ENCODE assay signal across 2 fruit fly cellular contexts in the genomic region with DNA sequence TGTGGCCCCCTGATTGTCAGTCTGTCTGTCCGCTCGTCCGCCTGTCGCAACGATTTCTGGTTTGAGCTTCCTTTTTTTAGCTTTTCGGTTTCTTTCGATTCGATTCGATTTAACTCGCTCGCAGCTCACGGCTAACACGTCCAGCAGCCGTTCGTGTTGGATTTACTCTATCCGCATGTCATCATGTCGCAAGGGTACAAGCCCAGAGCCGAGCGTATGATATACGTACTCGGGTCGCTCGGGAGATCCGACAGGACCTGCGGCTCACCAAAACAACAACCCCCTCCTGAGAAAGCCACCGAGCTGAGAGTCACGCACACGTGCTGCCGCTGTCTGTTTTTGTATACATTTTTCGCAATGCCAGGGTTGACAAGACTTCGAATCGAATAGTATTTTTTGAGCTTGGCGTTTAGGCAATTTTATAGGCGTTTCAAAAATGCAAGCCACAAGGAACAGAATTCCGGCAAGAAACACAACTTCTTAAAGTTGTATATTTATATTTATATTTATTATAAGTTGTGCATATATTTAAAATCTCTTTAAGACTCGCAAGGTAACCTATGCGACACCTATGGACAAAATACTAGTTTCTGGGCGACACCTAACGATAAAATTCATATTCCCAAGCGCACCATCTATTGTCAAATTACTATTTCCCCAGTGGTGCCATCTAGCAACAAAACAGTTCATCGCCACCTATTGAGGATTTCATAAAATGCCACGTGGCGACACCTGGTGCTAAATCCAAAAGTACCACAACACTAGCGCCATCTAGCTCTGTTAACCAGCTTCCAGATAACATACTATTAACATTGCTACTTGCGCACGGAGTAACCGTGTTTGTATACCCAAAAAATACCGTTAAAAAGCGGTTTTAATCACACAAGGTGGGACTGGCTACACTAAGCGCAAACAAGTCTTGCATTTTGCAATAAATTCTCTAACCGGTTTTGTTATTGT.
TF ChIP-seq lines count a peak whose summit lies in the region.

TSS of gene CG2993 (minus strand) at position 353 of the 960 bp plus-strand sequence.
TSS of gene sgll (plus strand) at position 871 of the 960 bp plus-strand sequence.

TF ChIP-seq in whole organism, embryonic, 481 proteins besides CTCF, POLR2A, EP300 and RAD21 (continued from another document and continues in another):
- TF ChIP-seq oc (tag; optimal IDR thresholded peaks at IDR 0.05; lab: Kevin White, UChicago) (peak; percentile 39), CG1602 (GFP tag; optimal IDR thresholded peaks at IDR 0.05; lab: Kevin White, UChicago) (peak; percentile 95), CG2678 (tag; optimal IDR thresholded peaks at IDR 0.05; lab: Kevin White, UChicago) (peak; percentile 71), ewg (GFP tag; optimal IDR thresholded peaks at IDR 0.05; lab: Kevin White, UChicago) (peak; percentile 84), CG3847 (GFP tag; IDR thresholded peaks at IDR 0.05; lab: Robert Waterston, UW) (peak; percentile 92), CG1024 (GFP tag; IDR thresholded peaks at IDR 0.05; lab: Robert Waterston, UW) (peak; percentile 90), C15 (GFP tag; IDR thresholded peaks at IDR 0.05; lab: Robert Waterston, UW) (no peak; the same call in 2 of the 3 replicates), lov (optimal IDR thresholded peaks at IDR 0.05; lab: Kevin White, UChicago) (no peak), lov (GFP tag; IDR thresholded peaks at IDR 0.05; lab: Robert Waterston, UW) (peak; percentile 88), CG32532 (GFP tag; IDR thresholded peaks at IDR 0.05; lab: Robert Waterston, UW) (peak; percentile 99), Doc2 (GFP tag; IDR thresholded peaks at IDR 0.05; lab: Robert Waterston, UW) (peak; percentile 84), slbo (GFP tag; IDR thresholded peaks at IDR 0.05; lab: Robert Waterston, UW) (peak; percentile 98), Ptx1 (GFP tag; IDR thresholded peaks at IDR 0.05; lab: Robert Waterston, UW) (peak; percentile 96), Mad (GFP tag; optimal IDR thresholded peaks at IDR 0.05; lab: Kevin White, UChicago) (peak; percentile 79), CG7786 (GFP tag; optimal IDR thresholded peaks at IDR 0.05; lab: Kevin White, UChicago) (peak; percentile 88), Adf1 (GFP tag; IDR thresholded peaks at IDR 0.05; lab: Robert Waterston, UW) (peak; percentile 23; the same call in 1 of the 2 replicates), cg (GFP tag; optimal IDR thresholded peaks at IDR 0.05; lab: Kevin White, UChicago) (no peak), br (optimal IDR thresholded peaks at IDR 0.05; lab: Kevin White, UChicago) (no peak), prd (optimal IDR thresholded peaks at IDR 0.05; lab: Kevin White, UChicago) (no peak), prd (GFP tag; IDR thresholded peaks at IDR 0.05; lab: Robert Waterston, UW) (peak; percentile 95), CG30020 (tag; optimal IDR thresholded peaks at IDR 0.05; lab: Kevin White, UChicago) (peak; percentile 24), ems (GFP tag; optimal IDR thresholded peaks at IDR 0.05; lab: Kevin White, UChicago) (peak; percentile 84), E2f2 (GFP tag; IDR thresholded peaks at IDR 0.05; lab: Robert Waterston, UW) (peak; percentile 60), pnt (GFP tag; optimal IDR thresholded peaks at IDR 0.05; lab: Kevin White, UChicago) (peak; percentile 96), D19A (tag; optimal IDR thresholded peaks at IDR 0.05; lab: Kevin White, UChicago) (peak; percentile 67), CG4820 (GFP tag; optimal IDR thresholded peaks at IDR 0.05; lab: Kevin White, UChicago) (peak; percentile 95), CHES-1-like (GFP tag; optimal IDR thresholded peaks at IDR 0.05; lab: Kevin White, UChicago) (peak; percentile 85), CG32772 (GFP tag; IDR thresholded peaks at IDR 0.05; lab: Robert Waterston, UW) (peak; percentile 95), CG30403 (GFP tag; optimal IDR thresholded peaks at IDR 0.05; lab: Kevin White, UChicago) (peak; percentile 96), Drgx (GFP tag; IDR thresholded peaks at IDR 0.05; lab: Robert Waterston, UW) (peak; percentile 28; the same call in 1 of the 2 replicates), CG7556 (GFP tag; optimal IDR thresholded peaks at IDR 0.05; lab: Kevin White, UChicago) (peak; percentile 64), ATbp (GFP tag; optimal IDR thresholded peaks at IDR 0.05; lab: Kevin White, UChicago) (peak; percentile 76), h (optimal IDR thresholded peaks at IDR 0.05; lab: Kevin White, UChicago) (no peak), hb (GFP tag; IDR thresholded peaks at IDR 0.05; lab: Robert Waterston, UW; ENCODE audit: partially characterized antibody) (no peak), amos (GFP tag; IDR thresholded peaks at IDR 0.05; lab: Robert Waterston, UW; ENCODE audit: partially characterized antibody) (peak; percentile 54), CG31441 (GFP tag; IDR thresholded peaks at IDR 0.05; lab: Robert Waterston, UW) (peak; percentile 76), tup (GFP tag; optimal IDR thresholded peaks at IDR 0.05; lab: Kevin White, UChicago) (peak; percentile 48), fd3F (GFP tag; optimal IDR thresholded peaks at IDR 0.05; lab: Kevin White, UChicago) (peak; percentile 85), H15 (GFP tag; IDR thresholded peaks at IDR 0.05; lab: Robert Waterston, UW) (peak; percentile 94), vvl (GFP tag; IDR thresholded peaks at IDR 0.05; lab: Robert Waterston, UW) (peak; percentile 95), CG2202 (tag; optimal IDR thresholded peaks at IDR 0.05; lab: Kevin White, UChicago) (peak; percentile 68), CG15269 (tag; optimal IDR thresholded peaks at IDR 0.05; lab: Kevin White, UChicago) (peak; percentile 85), HmgD (GFP tag; optimal IDR thresholded peaks at IDR 0.05; lab: Kevin White, UChicago) (peak; percentile 92), tx (GFP tag; optimal IDR thresholded peaks at IDR 0.05; lab: Kevin White, UChicago) (peak; percentile 80), sob (GFP tag; IDR thresholded peaks at IDR 0.05; lab: Robert Waterston, UW) (peak; percentile 92), HLHmδ (GFP tag; optimal IDR thresholded peaks at IDR 0.05; lab: Kevin White, UChicago) (peak; percentile 84), CG1647 (GFP tag; optimal IDR thresholded peaks at IDR 0.05; lab: Kevin White, UChicago) (peak; percentile 84), Sox100B (GFP tag; optimal IDR thresholded peaks at IDR 0.05; lab: Kevin White, UChicago) (peak; percentile 60), CG8281 (tag; optimal IDR thresholded peaks at IDR 0.05; lab: Kevin White, UChicago) (peak; percentile 42), CG9215 (GFP tag; IDR thresholded peaks at IDR 0.05; lab: Robert Waterston, UW) (peak; percentile 86), B-H2 (GFP tag; optimal IDR thresholded peaks at IDR 0.05; lab: Kevin White, UChicago) (peak; percentile 83), gsb-n (tag; optimal IDR thresholded peaks at IDR 0.05; lab: Kevin White, UChicago) (peak; percentile 70), tna (GFP tag; IDR thresholded peaks at IDR 0.05; lab: Robert Waterston, UW; ENCODE audit: partially characterized antibody) (no peak), jumu (GFP tag; optimal IDR thresholded peaks at IDR 0.05; lab: Kevin White, UChicago) (peak; percentile 93), Gsc (GFP tag; IDR thresholded peaks at IDR 0.05; lab: Robert Waterston, UW) (peak; percentile 81), MESR4 (GFP tag; optimal IDR thresholded peaks at IDR 0.05; lab: Kevin White, UChicago) (peak; percentile 35), Bgb (GFP tag; IDR thresholded peaks at IDR 0.05; lab: Robert Waterston, UW; ENCODE audit: partially characterized antibody) (peak; percentile 51), Med (GFP tag; lab: Kevin White, UChicago) (peak; percentile 99), CG10147 (GFP tag; optimal IDR thresholded peaks at IDR 0.05; lab: Kevin White, UChicago) (no peak)

TF ChIP-seq in whole organism, prepupa, 60 proteins besides CTCF, POLR2A, EP300 and RAD21 (continued from another document):
- TF ChIP-seq spab (GFP tag; optimal IDR thresholded peaks at IDR 0.05; lab: Kevin White, UChicago) (peak; percentile 11), achi (GFP tag; optimal IDR thresholded peaks at IDR 0.05; lab: Kevin White, UChicago) (peak; percentile 57), Eip93F (GFP tag; optimal IDR thresholded peaks at IDR 0.05; lab: Kevin White, UChicago) (no peak), eg (GFP tag; IDR thresholded peaks at IDR 0.05; lab: Robert Waterston, UW) (peak; percentile 56; the same call in 2 of the 3 replicates), Hr39 (GFP tag; optimal IDR thresholded peaks at IDR 0.05; lab: Kevin White, UChicago) (peak; percentile 95), CG6276 (GFP tag; optimal IDR thresholded peaks at IDR 0.05; lab: Kevin White, UChicago) (no peak)
